Fruit fly (Drosophila melanogaster): ENCODE measurements around the gene CG12783.

DNA sequence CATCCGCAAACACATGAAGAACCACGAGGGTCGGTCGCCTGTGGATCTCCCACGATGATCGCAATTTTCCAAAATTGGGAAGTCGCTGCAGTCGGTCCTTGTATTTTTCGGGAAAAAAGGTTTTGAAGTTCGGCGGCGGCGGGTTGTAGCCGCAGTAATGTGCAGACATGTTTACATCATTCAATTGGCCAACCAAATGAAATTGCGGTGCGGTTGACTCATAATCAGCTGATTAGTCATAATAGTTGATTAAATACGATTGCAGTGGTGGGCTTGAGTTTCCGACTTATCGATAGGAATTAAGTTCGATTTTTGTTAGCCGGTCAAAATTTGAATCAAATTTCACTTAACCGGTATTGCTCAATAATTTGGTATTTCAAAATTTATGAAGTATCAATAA is 38.9 kb upstream of the CG12783 start, which contains the start of gene CG14907:
- TF ChIP-seq psq (optimal IDR thresholded peaks at IDR 0.05) (no peak), pan (optimal IDR thresholded peaks at IDR 0.05) (no peak), Dll (optimal IDR thresholded peaks at IDR 0.05) (no peak), CG8478 (optimal IDR thresholded peaks at IDR 0.05) (no peak), usp (GFP tag; optimal IDR thresholded peaks at IDR 0.05) (no peak), EcR (GFP tag; optimal IDR thresholded peaks at IDR 0.05) (no peak)
